Fruit fly (Drosophila melanogaster) whole organism, embryonic: Measurements from ENCODE around the gene E2f2.

ENCODE experiments used
- CG10462 ChIP-seq: fragments of 200-800 bp; sonication (Bioruptor generic); optimal IDR thresholded peaks from 2 replicates; lab custom pipeline; 2016; ENCODE audit warnings: missing biosample characterization, missing genetic modification characterization
- CG10654 ChIP-seq: fragments of 200-800 bp; sonication (Bioruptor generic); optimal IDR thresholded peaks from 2 replicates; lab custom pipeline; 2016; ENCODE audit warnings: missing biosample characterization, missing genetic modification characterization
- CG11696 ChIP-seq: fragments of 200-800 bp; sonication (Bioruptor generic); IDR thresholded peaks from 2 replicates; pipeline ENCODE4 v1.3.6; 2022; ENCODE audit warnings: missing biosample characterization, missing genetic modification characterization
- CG14667 ChIP-seq: fragments of 200-800 bp; sonication (Bioruptor generic); IDR thresholded peaks from 2 replicates; pipeline ENCODE4 v1.3.6; 2022; ENCODE audit warnings: missing biosample characterization, missing genetic modification characterization
- CG14860 ChIP-seq: fragments of 200-800 bp; sonication (Bioruptor generic); IDR thresholded peaks from 3 replicates; pipeline ENCODE4 v1.3.6; 2022; ENCODE audit warnings: missing biosample characterization, missing genetic modification characterization; ENCODE audit not compliant: partially characterized antibody
- CG14965 ChIP-seq: fragments of 200-800 bp; sonication (Bioruptor generic); optimal IDR thresholded peaks from 2 replicates; lab custom pipeline; 2016; ENCODE audit warnings: missing biosample characterization, missing genetic modification characterization, borderline replicate concordance
- CG15011 ChIP-seq: fragments of 200-800 bp; sonication (Bioruptor generic); optimal IDR thresholded peaks from 3 replicates; lab custom pipeline; 2018; ENCODE audit warnings: missing biosample characterization, mild to moderate bottlenecking, missing genetic modification characterization
- CG1602 ChIP-seq: fragments of 200-800 bp; sonication (Bioruptor generic); optimal IDR thresholded peaks from 3 replicates; lab custom pipeline; 2016; ENCODE audit warnings: missing biosample characterization, missing genetic modification characterization
- CG17802 ChIP-seq: fragments of 200-800 bp; sonication (Bioruptor generic); optimal IDR thresholded peaks from 2 replicates; lab custom pipeline; 2018; ENCODE audit warnings: missing biosample characterization, mild to moderate bottlenecking, missing genetic modification characterization, moderate library complexity
- CG2199 ChIP-seq: fragments of 200-800 bp; sonication (Bioruptor generic); IDR thresholded peaks from 3 replicates; pipeline ENCODE4 v1.3.6; 2022; ENCODE audit warnings: missing biosample characterization, missing genetic modification characterization
- CG30403 ChIP-seq: fragments of 200-800 bp; sonication (Bioruptor generic); optimal IDR thresholded peaks from 3 replicates; lab custom pipeline; 2016; ENCODE audit warnings: missing biosample characterization, missing genetic modification characterization
- CG3065 ChIP-seq: fragments of 200-800 bp; sonication (Bioruptor generic); optimal IDR thresholded peaks from 2 replicates; lab custom pipeline; 2016; ENCODE audit warnings: missing biosample characterization, missing genetic modification characterization
- CG31365 ChIP-seq: fragments of 200-800 bp; sonication (Bioruptor generic); optimal IDR thresholded peaks from 2 replicates; lab custom pipeline; 2018; ENCODE audit warnings: missing biosample characterization, mild to moderate bottlenecking, missing genetic modification characterization
- CG31388 ChIP-seq: fragments of 200-800 bp; sonication (Bioruptor generic); optimal IDR thresholded peaks from 2 replicates; lab custom pipeline; 2016; ENCODE audit warnings: missing biosample characterization, missing genetic modification characterization
- CG34422 ChIP-seq: fragments of 200-800 bp; sonication (Bioruptor generic); IDR thresholded peaks from 3 replicates; pipeline ENCODE4 v1.3.6; 2022; ENCODE audit warnings: missing biosample characterization, missing genetic modification characterization
- CG7556 ChIP-seq: fragments of 200-800 bp; sonication (Bioruptor generic); optimal IDR thresholded peaks from 2 replicates; lab custom pipeline; 2017; ENCODE audit warnings: missing biosample characterization, mild to moderate bottlenecking, missing genetic modification characterization
- CG7745 ChIP-seq: fragments of 200-800 bp; sonication (Bioruptor generic); optimal IDR thresholded peaks from 2 replicates; lab custom pipeline; 2018; ENCODE audit warnings: missing biosample characterization, mild to moderate bottlenecking, missing genetic modification characterization, moderate library complexity
- CG8290 ChIP-seq, 3 experiments: fragments of 200-800 bp; sonication (Bioruptor generic); optimal IDR thresholded peaks; 2 replicates each; lab custom pipeline; 2016 to 2019; ENCODE audit warnings: missing biosample characterization in 3 of 3, missing genetic modification characterization in 3 of 3, mild to moderate bottlenecking in 2 of 3, moderate library complexity in 1 of 3
- CG9215 ChIP-seq: fragments of 200-800 bp; sonication (Bioruptor generic); IDR thresholded peaks from 2 replicates; pipeline ENCODE4 v1.3.6; 2022; ENCODE audit warnings: missing biosample characterization, missing genetic modification characterization
- D ChIP-seq, 2 experiments: fragments of 200-800 bp in 1 of 2; fragments of >200 bp in 1 of 2; sonication (Bioruptor generic) in 1 of 2; optimal IDR thresholded peaks; 2 replicates in 1 of 2; 3 replicates in 1 of 2; lab custom pipeline; 2017; ENCODE audit warnings: mild to moderate bottlenecking in 1 of 2, missing biosample characterization in 1 of 2, missing genetic modification characterization in 1 of 2, missing genetic modification reagents in 1 of 2
- Dek ChIP-seq: fragments of 200-800 bp; sonication (Bioruptor generic); optimal IDR thresholded peaks from 3 replicates; lab custom pipeline; 2019; ENCODE audit warnings: missing biosample characterization, mild to moderate bottlenecking, missing genetic modification characterization, moderate library complexity
- Dfd ChIP-seq, 2 experiments: fragments of >200 bp; optimal IDR thresholded peaks; 2 replicates each; lab custom pipeline; 2017; ENCODE audit warnings: missing biosample characterization in 2 of 2, missing genetic modification characterization in 2 of 2
- HLH4C ChIP-seq: fragments of 200-800 bp; sonication (Bioruptor generic); IDR thresholded peaks from 3 replicates; pipeline ENCODE4 v1.3.6; 2022; ENCODE audit warnings: missing biosample characterization, missing genetic modification characterization; ENCODE audit not compliant: partially characterized antibody
- Kr ChIP-seq: fragments of 200-800 bp; sonication (Bioruptor generic); optimal IDR thresholded peaks from 2 replicates; lab custom pipeline; 2017; ENCODE audit warnings: missing biosample characterization, mild to moderate bottlenecking, missing genetic modification characterization
- Mrtf ChIP-seq: fragments of 200-800 bp; sonication (Bioruptor generic); IDR thresholded peaks from 3 replicates; pipeline ENCODE4 v1.3.6; 2022; ENCODE audit warnings: missing biosample characterization, missing genetic modification characterization
- Myb ChIP-seq: fragments of 200-800 bp; sonication (Bioruptor generic); optimal IDR thresholded peaks from 2 replicates; lab custom pipeline; 2016; ENCODE audit warnings: missing biosample characterization, missing genetic modification characterization
- Ravus ChIP-seq: fragments of 200-800 bp; sonication (Bioruptor generic); IDR thresholded peaks from 2 replicates; pipeline ENCODE4 v1.3.6; 2022; ENCODE audit warnings: missing biosample characterization, missing genetic modification characterization
- Tbp ChIP-seq: fragments of >200 bp; optimal IDR thresholded peaks from 2 replicates; lab custom pipeline; 2018; ENCODE audit warnings: missing biosample characterization, missing genetic modification characterization
- dmrt11E ChIP-seq: fragments of 200-800 bp; sonication (Bioruptor generic); optimal IDR thresholded peaks from 3 replicates; lab custom pipeline; 2018; ENCODE audit warnings: missing biosample characterization, mild to moderate bottlenecking, missing genetic modification characterization, moderate library complexity
- ewg ChIP-seq: fragments of 200-800 bp; sonication (Bioruptor generic); optimal IDR thresholded peaks from 3 replicates; lab custom pipeline; 2017; ENCODE audit warnings: mild to moderate bottlenecking, missing biosample characterization, missing genetic modification reagents, missing genetic modification characterization
- gfzf ChIP-seq: fragments of 200-800 bp; sonication (Bioruptor generic); optimal IDR thresholded peaks from 2 replicates; lab custom pipeline; 2016; ENCODE audit warnings: missing biosample characterization, mild to moderate bottlenecking, missing genetic modification characterization, moderate library complexity
- gro ChIP-seq: fragments of 200-800 bp; sonication (Bioruptor generic); optimal IDR thresholded peaks from 2 replicates; lab custom pipeline; 2016; ENCODE audit warnings: missing biosample characterization, missing genetic modification characterization
- kah ChIP-seq: fragments of 200-800 bp; sonication (Bioruptor generic); optimal IDR thresholded peaks from 2 replicates; lab custom pipeline; 2018; ENCODE audit warnings: missing biosample characterization, mild to moderate bottlenecking, missing genetic modification characterization
- knrl ChIP-seq: fragments of 200-800 bp; sonication (Bioruptor generic); IDR thresholded peaks from 3 replicates; pipeline ENCODE4 v1.3.6; 2022; ENCODE audit warnings: missing biosample characterization, missing genetic modification characterization; ENCODE audit not compliant: partially characterized antibody
- oc ChIP-seq: fragments of 200-800 bp; sonication (Bioruptor generic); optimal IDR thresholded peaks from 2 replicates; lab custom pipeline; 2018; ENCODE audit warnings: missing biosample characterization, mild to moderate bottlenecking, missing genetic modification characterization, moderate library complexity
- onecut ChIP-seq: fragments of 200-800 bp; sonication (Bioruptor generic); IDR thresholded peaks from 2 replicates; pipeline ENCODE4 v1.3.6; 2022; ENCODE audit warnings: missing biosample characterization, missing genetic modification characterization
- pb ChIP-seq: fragments of 200-800 bp; sonication (Bioruptor generic); optimal IDR thresholded peaks from 3 replicates; lab custom pipeline; 2016; ENCODE audit warnings: missing biosample characterization, missing genetic modification characterization
- peb ChIP-seq: fragments of 200-800 bp; sonication (Bioruptor generic); IDR thresholded peaks from 2 replicates; pipeline ENCODE4 v1.3.6; 2022; ENCODE audit warnings: missing biosample characterization, missing genetic modification characterization
- pho ChIP-seq: fragments of 200-800 bp; sonication (Bioruptor generic); optimal IDR thresholded peaks from 2 replicates; lab custom pipeline; 2016; ENCODE audit warnings: missing biosample characterization, missing genetic modification characterization
- pzg ChIP-seq: fragments of 200-800 bp; sonication (Bioruptor generic); optimal IDR thresholded peaks from 3 replicates; lab custom pipeline; 2018; ENCODE audit warnings: missing biosample characterization, mild to moderate bottlenecking, missing genetic modification characterization, moderate library complexity
- row ChIP-seq: fragments of 200-800 bp; sonication (Bioruptor generic); IDR thresholded peaks from 3 replicates; pipeline ENCODE4 v1.3.6; 2022; ENCODE audit warnings: missing biosample characterization, missing genetic modification characterization
- run ChIP-seq: fragments of 200-800 bp; sonication (Bioruptor generic); optimal IDR thresholded peaks from 3 replicates; lab custom pipeline; 2018; ENCODE audit warnings: missing biosample characterization, mild to moderate bottlenecking, missing genetic modification characterization
- slp2 ChIP-seq: fragments of 200-800 bp; sonication (Bioruptor generic); optimal IDR thresholded peaks from 2 replicates; lab custom pipeline; 2016; ENCODE audit warnings: missing biosample characterization, missing genetic modification characterization
- sr ChIP-seq: fragments of 200-800 bp; sonication (Bioruptor generic); IDR thresholded peaks from 3 replicates; pipeline ENCODE4 v1.3.6; 2022; ENCODE audit warnings: missing biosample characterization, missing genetic modification characterization
- tll ChIP-seq, 2 experiments: fragments of 200-800 bp in 1 of 2; fragments of >200 bp in 1 of 2; sonication (Bioruptor generic) in 1 of 2; optimal IDR thresholded peaks; 2 replicates each; lab custom pipeline; 2017 to 2019; ENCODE audit warnings: missing biosample characterization in 2 of 2, missing genetic modification characterization in 2 of 2, mild to moderate bottlenecking in 1 of 2, moderate library complexity in 1 of 2
- trh ChIP-seq: fragments of 200-800 bp; sonication (Bioruptor generic); optimal IDR thresholded peaks from 2 replicates; lab custom pipeline; 2016; ENCODE audit warnings: missing biosample characterization, missing genetic modification characterization
- unpg ChIP-seq: fragments of 200-800 bp; sonication (Bioruptor generic); optimal IDR thresholded peaks from 3 replicates; lab custom pipeline; 2018; ENCODE audit warnings: missing biosample characterization, mild to moderate bottlenecking, missing genetic modification characterization, moderate library complexity

Gene E2f2

DNA sequence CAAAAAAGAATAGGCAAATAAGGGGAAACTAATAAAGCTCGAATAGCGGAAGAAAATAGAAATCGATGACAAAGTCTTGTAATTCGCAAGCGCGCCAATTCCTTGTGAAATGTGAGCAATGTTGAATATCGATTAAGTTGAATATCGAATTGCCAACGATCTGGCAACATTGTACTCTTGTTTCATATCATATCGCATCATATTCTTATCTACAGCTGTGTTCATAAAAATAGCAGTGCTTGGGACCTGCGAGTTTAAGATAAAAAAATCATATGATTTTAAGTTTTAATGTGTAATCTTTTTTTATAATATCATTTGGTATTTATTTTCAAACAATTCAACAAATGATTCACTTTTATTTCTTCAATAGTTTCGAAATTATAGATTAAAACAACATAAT lies 7.5 kb downstream of the E2f2 start (continued):
- TF ChIP-seq trh (GFP tag; lab: Kevin White, UChicago): peak; percentile 4
- peak; percentile 16 for TF ChIP-seq CG10654 (GFP tag; lab: Kevin White, UChicago)
- TF ChIP-seq Dek (tag; lab: Kevin White, UChicago): peak; percentile 32
- TF ChIP-seq peb (GFP tag; lab: Robert Waterston, UW): no peak
- TF ChIP-seq pho (GFP tag; lab: Kevin White, UChicago): peak; percentile 22
- TF ChIP-seq ewg (GFP tag; lab: Kevin White, UChicago): peak; percentile 29
- TF ChIP-seq Ravus (GFP tag; lab: Robert Waterston, UW): no peak
- peak; percentile 58; the same call in 1 of the 3 replicates for TF ChIP-seq CG34422 (GFP tag; lab: Robert Waterston, UW)
- TF ChIP-seq CG8290 (GFP tag; optimal IDR thresholded peaks at IDR 0.05; lab: Kevin White, UChicago): peak; percentile 56
- TF ChIP-seq CG8290 (tag; optimal IDR thresholded peaks at IDR 0.05; lab: Kevin White, UChicago): peak in 1 of 2 experiments; percentile 68
- no peak for TF ChIP-seq oc (tag; lab: Kevin White, UChicago)

DNA sequence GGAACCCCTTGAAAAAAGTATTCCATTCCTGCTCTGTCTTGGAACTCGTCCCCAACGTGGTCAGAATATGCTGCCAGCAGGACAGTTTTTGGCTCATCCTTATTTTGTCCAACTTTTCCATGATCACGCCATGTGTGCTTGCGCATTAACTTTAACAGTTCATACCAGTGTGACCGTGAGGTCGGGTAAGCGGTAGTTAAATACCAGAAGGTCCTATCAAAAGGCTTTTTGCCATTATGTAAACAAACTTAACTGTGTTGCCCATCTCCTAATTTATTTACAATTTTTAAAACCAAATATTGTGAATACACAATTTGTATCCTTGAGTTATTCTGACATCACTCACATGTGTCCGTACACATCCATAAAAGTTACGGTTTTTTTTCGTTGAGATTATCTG lies 8.3 kb downstream of the E2f2 start, which contains the start of gene del:
del (minus strand) TSS at position 305 of the 400 bp plus-strand sequence.
- TF ChIP-seq CG11696 (GFP tag; lab: Robert Waterston, UW): 0 out of 2 replicates have a peak, but pooled peaks have one; percentile 17
- TF ChIP-seq HLH4C (GFP tag; lab: Robert Waterston, UW): peak; percentile 7; the same call in 1 of the 3 replicates
- TF ChIP-seq ewg (GFP tag; lab: Kevin White, UChicago): peak; percentile 76
- TF ChIP-seq row (GFP tag; lab: Robert Waterston, UW): 0 out of 3 replicates have a peak, but pooled peaks have one; percentile 12
- no peak for TF ChIP-seq Tbp (GFP tag; lab: Kevin White, UChicago)
- no peak for TF ChIP-seq CG7556 (GFP tag; lab: Kevin White, UChicago)
- TF ChIP-seq pzg: peak; percentile 24
- TF ChIP-seq gfzf: peak; percentile 58

DNA sequence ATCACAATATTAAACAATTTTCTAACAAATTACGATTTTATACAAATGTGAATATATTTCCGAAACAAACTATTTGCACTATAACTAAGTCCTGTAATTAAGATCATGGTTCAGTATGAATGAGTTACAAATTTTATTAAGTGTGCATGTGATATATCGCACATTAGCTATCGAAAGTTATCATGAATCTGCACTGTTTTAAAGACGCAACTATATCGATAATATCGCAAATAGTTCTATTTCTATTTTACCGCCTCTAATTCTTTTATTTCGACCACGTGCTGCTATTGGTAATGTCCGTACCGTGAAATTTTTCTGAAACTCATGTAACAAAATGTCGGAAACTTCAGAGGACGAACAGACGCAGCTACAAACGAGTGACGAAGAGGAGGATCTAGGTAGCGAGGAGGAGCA lies 13.6 kb downstream of the E2f2 start, which contains the start of gene pths:
pths (plus strand) TSS at position 258 of the 414 bp plus-strand sequence.
- peak; percentile 66 for TF ChIP-seq Myb (GFP tag; lab: Kevin White, UChicago)
- peak in 1 of 2 experiments; percentile 73 for TF ChIP-seq Dfd (GFP tag; optimal IDR thresholded peaks at IDR 0.05; lab: Kevin White, UChicago)
- TF ChIP-seq CG30403 (GFP tag; lab: Kevin White, UChicago): peak; percentile 64
- TF ChIP-seq knrl: peak; percentile 88
- no peak for TF ChIP-seq CG14965
- peak; percentile 50 for TF ChIP-seq dmrt11E
- TF ChIP-seq CG31388 (GFP tag; lab: Kevin White, UChicago): no peak
- TF ChIP-seq CG7745 (tag; lab: Kevin White, UChicago): no peak
- TF ChIP-seq CG3065 (GFP tag; lab: Kevin White, UChicago): no peak
- peak; percentile 95 for TF ChIP-seq CG17802 (tag; lab: Kevin White, UChicago)
- TF ChIP-seq kah (GFP tag; lab: Kevin White, UChicago): no peak
- TF ChIP-seq onecut (GFP tag; lab: Robert Waterston, UW): no peak
- TF ChIP-seq CG31365 (tag; lab: Kevin White, UChicago): no peak
- no peak for TF ChIP-seq pb
- no peak for TF ChIP-seq D (optimal IDR thresholded peaks at IDR 0.05; lab: Kevin White, UChicago)
- no peak for TF ChIP-seq D (GFP tag; optimal IDR thresholded peaks at IDR 0.05; lab: Kevin White, UChicago)
- TF ChIP-seq CG9215: no peak
- TF ChIP-seq Kr: no peak
- no peak for TF ChIP-seq CG10462 (GFP tag; lab: Kevin White, UChicago)
- TF ChIP-seq Mrtf: no peak
- TF ChIP-seq run (tag; lab: Kevin White, UChicago): no peak
- TF ChIP-seq slp2: peak; percentile 11
- no peak for TF ChIP-seq CG2199
- no peak for TF ChIP-seq tll (GFP tag; optimal IDR thresholded peaks at IDR 0.05; lab: Kevin White, UChicago)
- TF ChIP-seq CG14667: no peak
- peak; percentile 56 for TF ChIP-seq CG1602 (GFP tag; lab: Kevin White, UChicago)
- no peak for TF ChIP-seq CG15011 (GFP tag; lab: Kevin White, UChicago)
- TF ChIP-seq sr (GFP tag; lab: Robert Waterston, UW): no peak
- TF ChIP-seq unpg (GFP tag; lab: Kevin White, UChicago): no peak
- TF ChIP-seq CG14860 (GFP tag; lab: Robert Waterston, UW): peak; percentile 57; the same call in 2 of the 3 replicates
- no peak for TF ChIP-seq gro
